Fruit fly (Drosophila melanogaster) whole organism, adult: ENCODE measurements around the gene hb.

Experiments
- CG12768 ChIP-seq: fragments of 200-800 bp; sonication (Bioruptor generic); optimal IDR thresholded peaks from 2 replicates; lab custom pipeline; 2017; ENCODE audit warnings: missing biosample characterization, missing genetic modification characterization, mild to moderate bottlenecking, moderate library complexity, missing genetic modification reagents
- CG1620 ChIP-seq: fragments of 200-800 bp; sonication (Bioruptor generic); optimal IDR thresholded peaks from 2 replicates; lab custom pipeline; 2016; ENCODE audit warnings: missing biosample characterization, missing genetic modification characterization
- Hr96 ChIP-seq: fragments of 200-800 bp; sonication (Bioruptor generic); optimal IDR thresholded peaks from 2 replicates; lab custom pipeline; 2016; ENCODE audit warnings: missing biosample characterization, missing genetic modification characterization
- Mnt ChIP-seq: fragments of 200-800 bp; sonication (Bioruptor generic); optimal IDR thresholded peaks from 2 replicates; lab custom pipeline; 2016; ENCODE audit warnings: missing biosample characterization, mild to moderate bottlenecking, missing genetic modification characterization
- kay ChIP-seq: fragments of 200-800 bp; sonication (Bioruptor generic); peaks from one replicate; lab custom pipeline; 2016; ENCODE audit warnings: missing biosample characterization, missing genetic modification characterization, borderline replicate concordance
- tj ChIP-seq: fragments of 200-800 bp; sonication (Bioruptor generic); optimal IDR thresholded peaks from 3 replicates; lab custom pipeline; 2017; ENCODE audit warnings: missing biosample characterization, mild to moderate bottlenecking, missing genetic modification characterization, moderate library complexity
- toe ChIP-seq: fragments of 200-800 bp; sonication (Bioruptor generic); optimal IDR thresholded peaks from 2 replicates; lab custom pipeline; 2016; ENCODE audit warnings: missing biosample characterization, missing genetic modification characterization

DNA sequence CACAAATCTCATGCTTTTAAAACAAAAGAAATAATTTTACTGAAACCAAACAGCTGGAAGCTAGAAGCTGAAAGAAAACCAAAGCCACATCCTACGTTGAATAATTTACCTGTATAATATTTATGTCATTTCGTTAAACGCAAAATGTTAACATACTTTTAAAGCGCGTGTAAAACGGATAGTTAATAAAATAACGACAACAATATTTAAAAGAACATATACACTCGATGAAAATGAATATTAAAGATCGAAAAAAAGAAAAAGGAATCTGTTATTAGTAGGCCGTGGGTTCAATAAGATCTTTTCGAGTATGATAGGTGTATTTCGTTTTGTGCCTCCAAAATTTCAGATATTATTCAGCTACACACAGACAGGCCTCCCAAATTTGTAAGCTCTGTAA lies 23.4 kb upstream of the hb start, which contains the start of gene CG8136:
- TF ChIP-seq Hr96 (GFP tag; lab: Kevin White, UChicago) (no peak), CG12768 (GFP tag; lab: Kevin White, UChicago) (no peak), CG1620 (GFP tag; lab: Kevin White, UChicago) (no peak), kay (GFP tag; lab: Kevin White, UChicago) (peak; percentile 47), tj (no peak), toe (GFP tag; lab: Kevin White, UChicago) (no peak), Mnt (GFP tag; lab: Kevin White, UChicago) (no peak)
